Fruit fly (Drosophila melanogaster): Measurements from ENCODE around the gene ValRS-m.
A peak's percentile ranks its signal among the peaks of the same experiment; 100 is the strongest.

The ValRS-m gene

dm6 chr3L:8985848-8986320 lies 21.3 kb upstream of the ValRS-m start, which contains the start of gene Galk (continued):
- TF ChIP-seq CG16863 (GFP tag; optimal IDR thresholded peaks at IDR 0.05) (peak; percentile 51), CG7271 (tag; optimal IDR thresholded peaks at IDR 0.05) (no peak), CG2889 (GFP tag; IDR thresholded peaks at IDR 0.05) (peak; percentile 70; the same call in 1 of the 3 replicates), Six4 (GFP tag; optimal IDR thresholded peaks at IDR 0.05) (peak; percentile 18), sob (GFP tag; IDR thresholded peaks at IDR 0.05) (peak; percentile 78), hkb (optimal IDR thresholded peaks at IDR 0.05) (no peak), hkb (GFP tag; IDR thresholded peaks at IDR 0.05) (peak; percentile 65), gsb (GFP tag; IDR thresholded peaks at IDR 0.05) (peak; percentile 75), CG4328 (GFP tag; optimal IDR thresholded peaks at IDR 0.05) (peak; percentile 58), BtbVII (GFP tag; optimal IDR thresholded peaks at IDR 0.05) (peak; percentile 80), nom (GFP tag; optimal IDR thresholded peaks at IDR 0.05) (peak; percentile 39), al (GFP tag; IDR thresholded peaks at IDR 0.05) (peak; percentile 70), Opbp (GFP tag; IDR thresholded peaks at IDR 0.05; ENCODE audit: partially characterized antibody) (no peak), Dll (GFP tag; IDR thresholded peaks at IDR 0.05; ENCODE audit: partially characterized antibody) (no peak), CG13424 (tag; optimal IDR thresholded peaks at IDR 0.05) (peak; percentile 53), Nf-YC (tag; optimal IDR thresholded peaks at IDR 0.05) (peak; percentile 5), CG11247 (GFP tag; IDR thresholded peaks at IDR 0.05) (peak; percentile 72), CG3995 (GFP tag; optimal IDR thresholded peaks at IDR 0.05) (no peak), CG10431 (GFP tag; optimal IDR thresholded peaks at IDR 0.05) (peak; percentile 66), fru (optimal IDR thresholded peaks at IDR 0.05) (no peak), org-1 (GFP tag; optimal IDR thresholded peaks at IDR 0.05) (peak; percentile 16), Side (GFP tag; optimal IDR thresholded peaks at IDR 0.05) (peak; percentile 66), nerfin-1 (tag; optimal IDR thresholded peaks at IDR 0.05) (peak; percentile 63), CG10654 (GFP tag; optimal IDR thresholded peaks at IDR 0.05) (peak; percentile 22), MTF-1 (GFP tag; optimal IDR thresholded peaks at IDR 0.05; ENCODE audit: borderline replicate concordance) (peak; percentile 44), gro (GFP tag; optimal IDR thresholded peaks at IDR 0.05) (peak; percentile 68), ERR (GFP tag; optimal IDR thresholded peaks at IDR 0.05) (peak; percentile 68), Fer3 (tag; optimal IDR thresholded peaks at IDR 0.05) (peak; percentile 67), CG3281 (GFP tag; optimal IDR thresholded peaks at IDR 0.05) (peak; percentile 49), CG17612 (GFP tag; IDR thresholded peaks at IDR 0.05) (peak; percentile 33), CG9932 (GFP tag; IDR thresholded peaks at IDR 0.05) (peak; percentile 87), h (optimal IDR thresholded peaks at IDR 0.05) (no peak), Med (GFP tag) (peak; percentile 94), CG3726 (GFP tag; IDR thresholded peaks at IDR 0.05) (no peak), CG9797 (GFP tag; optimal IDR thresholded peaks at IDR 0.05) (no peak), CG12155 (GFP tag; optimal IDR thresholded peaks at IDR 0.05) (peak; percentile 57), CG8388 (GFP tag; optimal IDR thresholded peaks at IDR 0.05) (no peak), pfk (GFP tag; optimal IDR thresholded peaks at IDR 0.05) (peak; percentile 37), CG7556 (GFP tag; optimal IDR thresholded peaks at IDR 0.05) (peak; percentile 28), slbo (GFP tag; IDR thresholded peaks at IDR 0.05) (peak; percentile 90), Doc3 (GFP tag; IDR thresholded peaks at IDR 0.05; ENCODE audit: partially characterized antibody) (no peak), Nf-YA (GFP tag; IDR thresholded peaks at IDR 0.05) (0 out of 2 replicates have a peak, but pooled peaks have one; percentile 40), ranshi (GFP tag; IDR thresholded peaks at IDR 0.05) (peak; percentile 59; the same call in 1 of the 2 replicates), C15 (GFP tag; IDR thresholded peaks at IDR 0.05) (0 out of 3 replicates have a peak, but pooled peaks have one; percentile 57), CG8089 (GFP tag; optimal IDR thresholded peaks at IDR 0.05) (no peak), YL-1 (GFP tag; optimal IDR thresholded peaks at IDR 0.05) (no peak), oc (tag; optimal IDR thresholded peaks at IDR 0.05) (no peak), CG12659 (GFP tag; optimal IDR thresholded peaks at IDR 0.05) (peak; percentile 28), CG1792 (GFP tag; optimal IDR thresholded peaks at IDR 0.05) (peak; percentile 46), CG9215 (GFP tag; IDR thresholded peaks at IDR 0.05) (no peak), rib (GFP tag; IDR thresholded peaks at IDR 0.05) (peak; percentile 40; the same call in 1 of the 2 replicates), lilli (GFP tag; optimal IDR thresholded peaks at IDR 0.05) (peak; percentile 73)

Data from whole organism, embryonic.